Fruit fly (Drosophila melanogaster) whole organism, prepupa: ENCODE measurements around the gene HipHop.
A peak's percentile ranks its signal among the peaks of the same experiment; 100 is the strongest.

Source experiments
- Blimp-1 ChIP-seq: fragments of 200-800 bp; sonication (Bioruptor generic); optimal IDR thresholded peaks from 3 replicates; lab custom pipeline; 2017; ENCODE audit warnings: missing biosample characterization, missing genetic modification characterization, mild to moderate bottlenecking, moderate library complexity, missing genetic modification reagents
- CG10631 ChIP-seq: fragments of 200-800 bp; sonication (Bioruptor generic); optimal IDR thresholded peaks from 2 replicates; lab custom pipeline; 2016; ENCODE audit warnings: missing biosample characterization, missing genetic modification characterization
- CG10669 ChIP-seq: fragments of 200-800 bp; sonication (Bioruptor generic); optimal IDR thresholded peaks from 3 replicates; lab custom pipeline; 2018; ENCODE audit warnings: missing biosample characterization, mild to moderate bottlenecking, missing genetic modification characterization, moderate library complexity
- CG11294 ChIP-seq: fragments of 200-800 bp; sonication (Bioruptor generic); IDR thresholded peaks from 2 replicates; pipeline ENCODE4 v1.3.6; 2022; ENCODE audit warnings: missing biosample characterization, missing genetic modification characterization
- CG11762 ChIP-seq: fragments of 200-800 bp; sonication (Bioruptor generic); optimal IDR thresholded peaks from 3 replicates; lab custom pipeline; 2016; ENCODE audit warnings: missing biosample characterization, missing genetic modification characterization; ENCODE audit not compliant: insufficient read depth
- CG11902 ChIP-seq: fragments of 200-800 bp; sonication (Bioruptor generic); optimal IDR thresholded peaks from 3 replicates; lab custom pipeline; 2016; ENCODE audit warnings: missing biosample characterization, missing genetic modification characterization
- CG1621 ChIP-seq: fragments of 200-800 bp; sonication (Bioruptor generic); optimal IDR thresholded peaks from 3 replicates; lab custom pipeline; 2018; ENCODE audit warnings: missing biosample characterization, mild to moderate bottlenecking, missing genetic modification characterization
- CG16779 ChIP-seq: fragments of 200-800 bp; sonication (Bioruptor generic); optimal IDR thresholded peaks from 3 replicates; lab custom pipeline; 2017; ENCODE audit warnings: missing biosample characterization, mild to moderate bottlenecking, missing genetic modification characterization
- CG3032 ChIP-seq: fragments of 200-800 bp; optimal IDR thresholded peaks from 2 replicates; lab custom pipeline; 2019; ENCODE audit warnings: missing biosample characterization, mild to moderate bottlenecking, missing genetic modification characterization, moderate library complexity
- CG34406 ChIP-seq: fragments of 200-800 bp; sonication (Bioruptor generic); optimal IDR thresholded peaks from 3 replicates; lab custom pipeline; 2016; ENCODE audit warnings: missing biosample characterization, missing genetic modification characterization
- CG3919 ChIP-seq: fragments of 200-800 bp; sonication (Bioruptor generic); optimal IDR thresholded peaks from 3 replicates; lab custom pipeline; 2016; ENCODE audit warnings: missing biosample characterization, missing genetic modification characterization
- CG4318 ChIP-seq: fragments of 200-800 bp; sonication (Bioruptor generic); optimal IDR thresholded peaks from 3 replicates; lab custom pipeline; 2017; ENCODE audit warnings: missing biosample characterization, mild to moderate bottlenecking, missing genetic modification characterization
- CG6163 ChIP-seq: fragments of 200-800 bp; sonication (Bioruptor generic); IDR thresholded peaks from 3 replicates; pipeline ENCODE4 v1.3.6; 2022; ENCODE audit warnings: missing biosample characterization, missing genetic modification characterization
- CG6276 ChIP-seq: fragments of 200-800 bp; sonication (Bioruptor generic); optimal IDR thresholded peaks from 2 replicates; lab custom pipeline; 2017; ENCODE audit warnings: missing biosample characterization, mild to moderate bottlenecking, missing genetic modification characterization
- CG6792 ChIP-seq: fragments of 200-800 bp; sonication (Bioruptor generic); optimal IDR thresholded peaks from 3 replicates; lab custom pipeline; 2016; ENCODE audit warnings: missing biosample characterization, missing genetic modification characterization
- CG6808 ChIP-seq: fragments of 200-800 bp; sonication (Bioruptor generic); optimal IDR thresholded peaks from 3 replicates; lab custom pipeline; 2017; ENCODE audit warnings: missing biosample characterization, missing genetic modification characterization, mild to moderate bottlenecking, moderate library complexity, missing genetic modification reagents
- CG6854 ChIP-seq: fragments of 200-800 bp; sonication (Bioruptor generic); optimal IDR thresholded peaks from 2 replicates; lab custom pipeline; 2017; ENCODE audit warnings: missing biosample characterization, mild to moderate bottlenecking, missing genetic modification characterization
- CG7368 ChIP-seq: fragments of 200-800 bp; sonication (Bioruptor generic); optimal IDR thresholded peaks from 3 replicates; lab custom pipeline; 2016; ENCODE audit warnings: missing biosample characterization, missing genetic modification characterization
- CG8119 ChIP-seq: fragments of 200-800 bp; sonication (Bioruptor generic); IDR thresholded peaks from 3 replicates; pipeline ENCODE4 v1.3.6; 2022; ENCODE audit warnings: missing biosample characterization, missing genetic modification characterization
- CG8319 ChIP-seq: fragments of 200-800 bp; sonication (Bioruptor generic); optimal IDR thresholded peaks from 3 replicates; lab custom pipeline; 2016; ENCODE audit warnings: missing biosample characterization, missing genetic modification characterization
- CG8632 ChIP-seq: fragments of 200-800 bp; sonication (Bioruptor generic); optimal IDR thresholded peaks from 3 replicates; lab custom pipeline; 2016; ENCODE audit warnings: missing biosample characterization, missing genetic modification characterization
- CG9139 ChIP-seq: fragments of 200-800 bp; sonication (Bioruptor generic); optimal IDR thresholded peaks from 3 replicates; lab custom pipeline; 2017; ENCODE audit warnings: missing biosample characterization, mild to moderate bottlenecking, missing genetic modification characterization
- Eip75B ChIP-seq: fragments of 200-800 bp; sonication (Bioruptor generic); optimal IDR thresholded peaks from 3 replicates; lab custom pipeline; 2016; ENCODE audit warnings: missing biosample characterization, missing genetic modification characterization
- Eip78C ChIP-seq: fragments of 200-800 bp; sonication (Bioruptor generic); peaks from one replicate; lab custom pipeline; 2016; ENCODE audit warnings: missing biosample characterization, missing genetic modification characterization
- Eip93F ChIP-seq: fragments of 200-800 bp; sonication (Bioruptor generic); optimal IDR thresholded peaks from 2 replicates; lab custom pipeline; 2016; ENCODE audit warnings: missing biosample characterization, mild to moderate bottlenecking, missing genetic modification characterization
- Ets96B ChIP-seq: fragments of 200-800 bp; optimal IDR thresholded peaks from 2 replicates; lab custom pipeline; 2019; ENCODE audit warnings: missing biosample characterization, mild to moderate bottlenecking, missing genetic modification characterization, moderate library complexity
- Gug ChIP-seq: fragments of 200-800 bp; sonication (Bioruptor generic); IDR thresholded peaks from 2 replicates; pipeline ENCODE4 v1.3.6; 2022; ENCODE audit warnings: missing biosample characterization, missing genetic modification characterization
- Hr38 ChIP-seq: sonication (Bioruptor generic); optimal IDR thresholded peaks from 2 replicates; lab custom pipeline; 2016; ENCODE audit warnings: missing biosample characterization, missing genetic modification characterization
- Hr4 ChIP-seq: fragments of 200-800 bp; sonication (Bioruptor generic); optimal IDR thresholded peaks from 3 replicates; lab custom pipeline; 2016; ENCODE audit warnings: missing biosample characterization, missing genetic modification characterization
- Lpt ChIP-seq: fragments of 200-800 bp; sonication (Bioruptor generic); optimal IDR thresholded peaks from 3 replicates; lab custom pipeline; 2016; ENCODE audit warnings: missing biosample characterization, missing genetic modification characterization
- Met ChIP-seq: fragments of 200-800 bp; sonication (Bioruptor generic); optimal IDR thresholded peaks from 3 replicates; lab custom pipeline; 2016; ENCODE audit warnings: missing biosample characterization, missing genetic modification characterization
- OdsH ChIP-seq: fragments of 200-800 bp; sonication (Bioruptor generic); optimal IDR thresholded peaks from 3 replicates; lab custom pipeline; 2016; ENCODE audit warnings: missing biosample characterization, missing genetic modification characterization
- Sox102F ChIP-seq: fragments of 200-800 bp; sonication (Bioruptor generic); optimal IDR thresholded peaks from 2 replicates; lab custom pipeline; 2016; ENCODE audit warnings: missing biosample characterization, mild to moderate bottlenecking, missing genetic modification characterization
- Sox14 ChIP-seq: fragments of 200-800 bp; sonication (Bioruptor generic); optimal IDR thresholded peaks from 3 replicates; lab custom pipeline; 2016; ENCODE audit warnings: missing biosample characterization, missing genetic modification characterization
- acj6 ChIP-seq: fragments of 200-800 bp; sonication (Bioruptor generic); optimal IDR thresholded peaks from 3 replicates; lab custom pipeline; 2016; ENCODE audit warnings: missing biosample characterization, missing genetic modification characterization
- cyc ChIP-seq: fragments of 200-800 bp; sonication (Bioruptor generic); optimal IDR thresholded peaks from 3 replicates; lab custom pipeline; 2016; ENCODE audit warnings: missing biosample characterization, missing genetic modification characterization
- dac ChIP-seq: fragments of 200-800 bp; sonication (Bioruptor generic); optimal IDR thresholded peaks from 2 replicates; lab custom pipeline; 2017; ENCODE audit warnings: missing biosample characterization, mild to moderate bottlenecking, missing genetic modification characterization
- dsx ChIP-seq: fragments of 200-800 bp; optimal IDR thresholded peaks from 3 replicates; lab custom pipeline; 2019; ENCODE audit warnings: missing biosample characterization, mild to moderate bottlenecking, missing genetic modification characterization, moderate library complexity; ENCODE audit not compliant: poor library complexity, severe bottlenecking
- eg ChIP-seq: fragments of 200-800 bp; sonication (Bioruptor generic); IDR thresholded peaks from 3 replicates; pipeline ENCODE4 v1.3.6; 2022; ENCODE audit warnings: missing biosample characterization, missing genetic modification characterization
- esn ChIP-seq: fragments of 200-800 bp; sonication (Bioruptor generic); optimal IDR thresholded peaks from 2 replicates; lab custom pipeline; 2016; ENCODE audit warnings: missing biosample characterization, mild to moderate bottlenecking, missing genetic modification characterization, moderate library complexity
- fkh ChIP-seq: fragments of 200-800 bp; sonication (Bioruptor generic); optimal IDR thresholded peaks from 3 replicates; lab custom pipeline; 2017; ENCODE audit warnings: missing biosample characterization, mild to moderate bottlenecking, missing genetic modification characterization, moderate library complexity
- lz ChIP-seq: fragments of 200-800 bp; sonication (Bioruptor generic); optimal IDR thresholded peaks from 3 replicates; lab custom pipeline; 2016; ENCODE audit warnings: missing biosample characterization, missing genetic modification characterization
- net ChIP-seq: fragments of 200-800 bp; sonication (Bioruptor generic); optimal IDR thresholded peaks from 3 replicates; lab custom pipeline; 2016; ENCODE audit warnings: missing biosample characterization, missing genetic modification characterization
- pdm3 ChIP-seq: fragments of 200-800 bp; sonication (Bioruptor generic); optimal IDR thresholded peaks from 3 replicates; lab custom pipeline; 2016; ENCODE audit warnings: missing biosample characterization, missing genetic modification characterization
- salr ChIP-seq, 2 experiments: fragments of 200-800 bp; sonication (Bioruptor generic); optimal IDR thresholded peaks; 3 replicates each; lab custom pipeline; 2016 to 2018; ENCODE audit warnings: missing biosample characterization in 2 of 2, missing genetic modification characterization in 2 of 2, mild to moderate bottlenecking in 1 of 2
- spab ChIP-seq: fragments of 200-800 bp; sonication (Bioruptor generic); optimal IDR thresholded peaks from 2 replicates; lab custom pipeline; 2017; ENCODE audit warnings: missing biosample characterization, mild to moderate bottlenecking, missing genetic modification characterization, missing genetic modification reagents
- vri ChIP-seq: fragments of 200-800 bp; sonication (Bioruptor generic); optimal IDR thresholded peaks from 3 replicates; lab custom pipeline; 2016; ENCODE audit warnings: missing biosample characterization, mild to moderate bottlenecking, missing genetic modification characterization

Gene HipHop

dm6 chr3L:18869035-18869826 is 48.3 kb downstream of the HipHop start, which contains the start of gene Grx1 (continued):
- no peak for TF ChIP-seq CG7368 (GFP tag; lab: Kevin White, UChicago)
- TF ChIP-seq CG8119 (GFP tag; lab: Robert Waterston, UW) = no peak
- peak; percentile 76 for TF ChIP-seq pdm3 (GFP tag; lab: Kevin White, UChicago)
- TF ChIP-seq vri (GFP tag; lab: Kevin White, UChicago) = peak; percentile 61
- TF ChIP-seq CG34406 (GFP tag; lab: Kevin White, UChicago) = peak; percentile 48
- peak; percentile 63 for TF ChIP-seq Hr4 (GFP tag; lab: Kevin White, UChicago)
- peak; percentile 70 for TF ChIP-seq lz
- peak; percentile 60 for TF ChIP-seq Met
- peak; percentile 84 for TF ChIP-seq fkh (GFP tag; lab: Kevin White, UChicago)
- TF ChIP-seq Eip78C (GFP tag; lab: Kevin White, UChicago) = peak; percentile 81
- peak; percentile 48 for TF ChIP-seq cyc (GFP tag; lab: Kevin White, UChicago)
- peak; percentile 50 for TF ChIP-seq CG10631
- TF ChIP-seq CG6854 (GFP tag; lab: Kevin White, UChicago) = no peak
- TF ChIP-seq CG16779 = no peak
- TF ChIP-seq Sox14 (GFP tag; lab: Kevin White, UChicago) = peak; percentile 47
- TF ChIP-seq CG9139 (GFP tag; lab: Kevin White, UChicago) = no peak
- no peak for TF ChIP-seq CG11762 (GFP tag; lab: Kevin White, UChicago)
- TF ChIP-seq Sox102F (GFP tag; lab: Kevin White, UChicago) = peak; percentile 61
- TF ChIP-seq dsx (GFP tag; lab: Kevin White, UChicago) = peak; percentile 64
- TF ChIP-seq acj6 = peak; percentile 58
- TF ChIP-seq Eip93F (GFP tag; lab: Kevin White, UChicago) = no peak
- peak; percentile 62 for TF ChIP-seq esn
- TF ChIP-seq Ets96B (tag; lab: Kevin White, UChicago) = peak; percentile 43
- TF ChIP-seq Hr38 (GFP tag; lab: Kevin White, UChicago) = no peak
- TF ChIP-seq CG6792 (GFP tag; lab: Kevin White, UChicago) = peak; percentile 53
- TF ChIP-seq CG8632 (GFP tag; lab: Kevin White, UChicago) = peak; percentile 47
- no peak for TF ChIP-seq CG11294 (GFP tag; lab: Robert Waterston, UW)
- TF ChIP-seq, all 60 proteins: peak for 41

dm6 chr3L:18870027-18870426 is 49.1 kb downstream of the HipHop start, which contains the start of gene Blos3:
TSS of gene Blos3 (plus strand) at chr3L:18870224.
- TF ChIP-seq CG11902 (GFP tag; lab: Kevin White, UChicago) (peak; percentile 41), Hr4 (GFP tag; lab: Kevin White, UChicago) (no peak), CG3919 (GFP tag; lab: Kevin White, UChicago) (no peak), CG10631 (peak; percentile 78), CG8632 (GFP tag; lab: Kevin White, UChicago) (no peak), CG8319 (GFP tag; lab: Kevin White, UChicago) (peak; percentile 11), CG4318 (GFP tag; lab: Kevin White, UChicago) (no peak), salr (GFP tag; optimal IDR thresholded peaks at IDR 0.05; lab: Kevin White, UChicago) (no peak), lz (peak; percentile 69), Met (no peak), dac (GFP tag; lab: Kevin White, UChicago) (no peak), CG6276 (GFP tag; lab: Kevin White, UChicago) (no peak), spab (GFP tag; lab: Kevin White, UChicago) (no peak), acj6 (peak; percentile 52), Eip78C (GFP tag; lab: Kevin White, UChicago) (peak; percentile 91), OdsH (no peak), Gug (GFP tag; lab: Robert Waterston, UW) (no peak), CG1621 (tag; lab: Kevin White, UChicago) (peak; percentile 43), vri (GFP tag; lab: Kevin White, UChicago) (no peak), CG6792 (GFP tag; lab: Kevin White, UChicago) (peak; percentile 50), Lpt (GFP tag; lab: Kevin White, UChicago) (no peak), CG3032 (tag; lab: Kevin White, UChicago) (peak; percentile 40), esn (peak; percentile 80), CG16779 (no peak), net (GFP tag; lab: Kevin White, UChicago) (no peak), CG6808 (no peak), Eip75B (no peak), Sox102F (GFP tag; lab: Kevin White, UChicago) (no peak), CG6163 (GFP tag; lab: Robert Waterston, UW) (no peak; the same call in 2 of the 3 replicates), Hr38 (GFP tag; lab: Kevin White, UChicago) (no peak), eg (GFP tag; lab: Robert Waterston, UW) (no peak; the same call in 2 of the 3 replicates), CG7368 (GFP tag; lab: Kevin White, UChicago) (no peak), CG10669 (GFP tag; lab: Kevin White, UChicago) (no peak), Blimp-1 (GFP tag; lab: Kevin White, UChicago) (no peak)
